Worm (Caenorhabditis elegans) whole organism, L2 larva: Measurements from ENCODE around the gene K01D12.8.

Experiments
- F13H6.1 ChIP-seq: sonication (generic microtip); optimal IDR thresholded peaks from 2 replicates; lab custom pipeline; 2016; ENCODE audit warnings: missing genetic modification characterization, missing compliant biosample characterization
- egl-27 ChIP-seq: sonication (generic microtip); optimal IDR thresholded peaks from 3 replicates; lab custom pipeline; 2017; ENCODE audit warnings: missing biosample characterization, missing genetic modification reagents, missing genetic modification characterization
- mdl-1 ChIP-seq, 2 experiments: fragments of 150-350 bp in 1 of 2; sonication (generic microtip) in 1 of 2; optimal IDR thresholded peaks; 2 replicates each; lab custom pipeline; 2017; ENCODE audit warnings: missing biosample characterization in 2 of 2, missing genetic modification characterization in 2 of 2
- nhr-6 ChIP-seq: fragments of 150-350 bp; optimal IDR thresholded peaks from 2 replicates; lab custom pipeline; 2014; ENCODE audit warnings: missing biosample characterization, missing genetic modification characterization
- ztf-11 ChIP-seq: sonication (generic microtip); optimal IDR thresholded peaks from 2 replicates; lab custom pipeline; 2017; ENCODE audit warnings: missing biosample characterization, missing genetic modification characterization

- TF ChIP-seq mdl-1 (tag; optimal IDR thresholded peaks at IDR 0.05; lab: Kevin White, UChicago) (no peak), egl-27 (tag; lab: Kevin White, UChicago) (no peak), nhr-6 (tag; lab: Kevin White, UChicago) (no peak), F13H6.1 (tag; lab: Kevin White, UChicago) (no peak), ztf-11 (tag; lab: Kevin White, UChicago) (no peak)
Observed at ce11 chrV:12427826-12428225, 25.4 kb downstream of the K01D12.8 start.
